Fruit fly (Drosophila melanogaster) whole organism, embryonic: ENCODE data around the gene a10.
A peak's percentile ranks its signal among the peaks of the same experiment; 100 is the strongest.

Experiments used
- B-H2 ChIP-seq: fragments of 200-800 bp; sonication (Bioruptor generic); optimal IDR thresholded peaks from 2 replicates; lab custom pipeline; 2018; ENCODE audit warnings: missing biosample characterization, mild to moderate bottlenecking, missing genetic modification characterization
- C15 ChIP-seq: fragments of 200-800 bp; sonication (Bioruptor generic); IDR thresholded peaks from 3 replicates; pipeline ENCODE4 v1.3.6; 2022; ENCODE audit warnings: missing biosample characterization, missing genetic modification characterization
- CG10979 ChIP-seq: fragments of 200-800 bp; sonication (Bioruptor generic); optimal IDR thresholded peaks from 2 replicates; lab custom pipeline; 2018; ENCODE audit warnings: missing biosample characterization, mild to moderate bottlenecking, missing genetic modification characterization, moderate library complexity
- CG11560 ChIP-seq: fragments of 200-800 bp; sonication (Bioruptor generic); IDR thresholded peaks from 3 replicates; pipeline ENCODE4 v1.3.6; 2022; ENCODE audit warnings: missing biosample characterization, missing genetic modification characterization
- CG11723 ChIP-seq: fragments of 200-800 bp; sonication (Bioruptor generic); optimal IDR thresholded peaks from 2 replicates; lab custom pipeline; 2017; ENCODE audit warnings: missing biosample characterization, mild to moderate bottlenecking, missing genetic modification characterization
- CG12659 ChIP-seq: fragments of 200-800 bp; sonication (Bioruptor generic); optimal IDR thresholded peaks from 3 replicates; lab custom pipeline; 2017; ENCODE audit warnings: mild to moderate bottlenecking, missing biosample characterization, missing genetic modification reagents, missing genetic modification characterization
- CG13424 ChIP-seq: fragments of 200-800 bp; sonication (Bioruptor generic); optimal IDR thresholded peaks from 2 replicates; lab custom pipeline; 2019; ENCODE audit warnings: missing biosample characterization, mild to moderate bottlenecking, missing genetic modification characterization, moderate library complexity
- CG1602 ChIP-seq: fragments of 200-800 bp; sonication (Bioruptor generic); optimal IDR thresholded peaks from 3 replicates; lab custom pipeline; 2016; ENCODE audit warnings: missing biosample characterization, missing genetic modification characterization
- CG18599 ChIP-seq: fragments of 200-800 bp; sonication (Bioruptor generic); optimal IDR thresholded peaks from 3 replicates; lab custom pipeline; 2017; ENCODE audit warnings: missing biosample characterization, missing genetic modification characterization, mild to moderate bottlenecking, moderate library complexity, missing genetic modification reagents
- CG18619 ChIP-seq: fragments of 200-800 bp; sonication (Bioruptor generic); optimal IDR thresholded peaks from 3 replicates; lab custom pipeline; 2017; ENCODE audit warnings: missing biosample characterization, mild to moderate bottlenecking, missing genetic modification characterization
- CG2116 ChIP-seq: fragments of 200-800 bp; sonication (Bioruptor generic); optimal IDR thresholded peaks from 3 replicates; lab custom pipeline; 2018; ENCODE audit warnings: missing biosample characterization, mild to moderate bottlenecking, missing genetic modification characterization
- CG30403 ChIP-seq: fragments of 200-800 bp; sonication (Bioruptor generic); optimal IDR thresholded peaks from 3 replicates; lab custom pipeline; 2016; ENCODE audit warnings: missing biosample characterization, missing genetic modification characterization
- CG3838 ChIP-seq: fragments of 200-800 bp; sonication (Bioruptor generic); optimal IDR thresholded peaks from 3 replicates; lab custom pipeline; 2016; ENCODE audit warnings: missing biosample characterization, missing genetic modification characterization
- CG3995 ChIP-seq: fragments of 200-800 bp; sonication (Bioruptor generic); optimal IDR thresholded peaks from 3 replicates; lab custom pipeline; 2016; ENCODE audit warnings: missing biosample characterization, missing genetic modification characterization
- CG6175 ChIP-seq: fragments of 200-800 bp; sonication (Bioruptor generic); IDR thresholded peaks from 3 replicates; pipeline ENCODE4 v1.3.6; 2022; ENCODE audit warnings: missing biosample characterization, missing genetic modification characterization
- Chrac-16 ChIP-seq: fragments of 200-800 bp; sonication (Bioruptor generic); optimal IDR thresholded peaks from 3 replicates; lab custom pipeline; 2016; ENCODE audit warnings: missing biosample characterization, missing genetic modification characterization
- Dbx ChIP-seq: fragments of 200-800 bp; sonication (Bioruptor generic); IDR thresholded peaks from 3 replicates; pipeline ENCODE4 v1.3.6; 2022; ENCODE audit warnings: missing biosample characterization, missing genetic modification characterization
- Dll ChIP-seq: fragments of 200-800 bp; sonication (Bioruptor generic); IDR thresholded peaks from 4 replicates; pipeline ENCODE4 v1.3.6; 2022; ENCODE audit warnings: missing biosample characterization, missing genetic modification characterization; ENCODE audit not compliant: partially characterized antibody
- Ets65A ChIP-seq: fragments of 200-800 bp; sonication (Bioruptor generic); peaks from one replicate; lab custom pipeline; 2016; ENCODE audit warnings: missing biosample characterization, missing genetic modification characterization
- Fer1 ChIP-seq: fragments of 200-800 bp; sonication (Bioruptor generic); optimal IDR thresholded peaks from 2 replicates; lab custom pipeline; 2017; ENCODE audit warnings: missing biosample characterization, mild to moderate bottlenecking, missing genetic modification characterization
- Gsc ChIP-seq: fragments of 200-800 bp; sonication (Bioruptor generic); IDR thresholded peaks from 2 replicates; pipeline ENCODE4 v1.3.6; 2022; ENCODE audit warnings: missing biosample characterization, missing genetic modification characterization
- MTF-1 ChIP-seq: fragments of 200-800 bp; sonication (Bioruptor generic); optimal IDR thresholded peaks from 2 replicates; lab custom pipeline; 2018; ENCODE audit warnings: missing biosample characterization, mild to moderate bottlenecking, missing genetic modification characterization, borderline replicate concordance
- Max ChIP-seq: fragments of 200-800 bp; sonication (Bioruptor generic); optimal IDR thresholded peaks from 2 replicates; lab custom pipeline; 2016; ENCODE audit warnings: missing biosample characterization, mild to moderate bottlenecking, missing genetic modification characterization
- Nf-YB ChIP-seq: fragments of 200-800 bp; sonication (Bioruptor generic); optimal IDR thresholded peaks from 3 replicates; lab custom pipeline; 2019; ENCODE audit warnings: missing biosample characterization, mild to moderate bottlenecking, missing genetic modification characterization, moderate library complexity
- Nf-YC ChIP-seq: fragments of 200-800 bp; optimal IDR thresholded peaks from 3 replicates; lab custom pipeline; 2019; ENCODE audit warnings: missing biosample characterization, mild to moderate bottlenecking, missing genetic modification characterization, moderate library complexity
- Oli ChIP-seq: fragments of 200-800 bp; sonication (Bioruptor generic); optimal IDR thresholded peaks from 2 replicates; lab custom pipeline; 2018; ENCODE audit warnings: missing biosample characterization, mild to moderate bottlenecking, missing genetic modification characterization, moderate library complexity
- Rfx ChIP-seq: fragments of 200-800 bp; sonication (Bioruptor generic); IDR thresholded peaks from 2 replicates; pipeline ENCODE4 v1.3.6; 2022; ENCODE audit warnings: missing biosample characterization, missing genetic modification characterization
- Six4 ChIP-seq: fragments of 200-800 bp; sonication (Bioruptor generic); optimal IDR thresholded peaks from 2 replicates; lab custom pipeline; 2016; ENCODE audit warnings: missing biosample characterization, missing genetic modification characterization
- ato ChIP-seq: fragments of 200-800 bp; sonication (Bioruptor generic); IDR thresholded peaks from 2 replicates; pipeline ENCODE4 v1.3.6; 2022; ENCODE audit warnings: missing biosample characterization, missing genetic modification characterization; ENCODE audit not compliant: partially characterized antibody
- bowl ChIP-seq: fragments of 200-800 bp; sonication (Bioruptor generic); IDR thresholded peaks from 2 replicates; pipeline ENCODE4 v1.3.6; 2022; ENCODE audit warnings: missing biosample characterization, missing genetic modification characterization
- chif ChIP-seq, 2 experiments: fragments of 200-800 bp; sonication (Bioruptor generic); optimal IDR thresholded peaks; 3 replicates each; lab custom pipeline; 2016; ENCODE audit warnings: missing biosample characterization in 2 of 2, missing genetic modification characterization in 2 of 2
- fd96Cb ChIP-seq: fragments of 200-800 bp; sonication (Bioruptor generic); optimal IDR thresholded peaks from 2 replicates; lab custom pipeline; 2018; ENCODE audit warnings: missing biosample characterization, mild to moderate bottlenecking, missing genetic modification characterization, moderate library complexity
- grau ChIP-seq: fragments of 200-800 bp; optimal IDR thresholded peaks from 3 replicates; lab custom pipeline; 2019; ENCODE audit warnings: missing biosample characterization, mild to moderate bottlenecking, missing genetic modification characterization, moderate library complexity
- klu ChIP-seq: fragments of 200-800 bp; sonication (Bioruptor generic); IDR thresholded peaks from 2 replicates; pipeline ENCODE4 v1.3.6; 2022; ENCODE audit warnings: missing biosample characterization, missing genetic modification characterization
- nom ChIP-seq: fragments of 200-800 bp; sonication (Bioruptor generic); optimal IDR thresholded peaks from 2 replicates; lab custom pipeline; 2017; ENCODE audit warnings: missing biosample characterization, missing genetic modification characterization, mild to moderate bottlenecking, moderate library complexity, missing genetic modification reagents
- org-1 ChIP-seq: fragments of 200-800 bp; sonication (Bioruptor generic); optimal IDR thresholded peaks from 2 replicates; lab custom pipeline; 2017; ENCODE audit warnings: missing biosample characterization, missing genetic modification characterization
- pan ChIP-seq, 4 experiments: fragments of >200 bp in 3 of 4; fragments of 200-800 bp in 1 of 4; sonication (Bioruptor generic) in 1 of 4; optimal IDR thresholded peaks in 3 of 4; IDR thresholded peaks in 1 of 4; 2 replicates each; pipeline versions ENCODE4 v1.3.6 to Lab custom; 2017 to 2022; ENCODE audit warnings: missing biosample characterization in 2 of 4, missing genetic modification characterization in 2 of 4, mixed read lengths in 1 of 4
- pb ChIP-seq: fragments of 200-800 bp; sonication (Bioruptor generic); optimal IDR thresholded peaks from 3 replicates; lab custom pipeline; 2016; ENCODE audit warnings: missing biosample characterization, missing genetic modification characterization
- shn ChIP-seq: fragments of 200-800 bp; sonication (Bioruptor generic); optimal IDR thresholded peaks from 3 replicates; lab custom pipeline; 2016; ENCODE audit warnings: missing biosample characterization, missing genetic modification characterization
- sim ChIP-seq: fragments of 200-800 bp; sonication (Bioruptor generic); IDR thresholded peaks from 2 replicates; pipeline ENCODE4 v1.3.6; 2022; ENCODE audit warnings: missing biosample characterization, missing genetic modification characterization
- sr ChIP-seq: fragments of 200-800 bp; sonication (Bioruptor generic); IDR thresholded peaks from 3 replicates; pipeline ENCODE4 v1.3.6; 2022; ENCODE audit warnings: missing biosample characterization, missing genetic modification characterization
- ttk ChIP-seq: fragments of 200-800 bp; sonication (Bioruptor generic); IDR thresholded peaks from 2 replicates; pipeline ENCODE4 v2.1.2; 2022; ENCODE audit warnings: missing biosample characterization, missing genetic modification characterization
- tup ChIP-seq: fragments of 200-800 bp; sonication (Bioruptor generic); optimal IDR thresholded peaks from 2 replicates; lab custom pipeline; 2016; ENCODE audit warnings: missing biosample characterization, mild to moderate bottlenecking, missing genetic modification characterization, moderate library complexity
- tx ChIP-seq: fragments of 200-800 bp; sonication (Bioruptor generic); optimal IDR thresholded peaks from 2 replicates; lab custom pipeline; 2016; ENCODE audit warnings: missing biosample characterization, missing genetic modification characterization
- wor ChIP-seq: fragments of 200-800 bp; sonication (Bioruptor generic); IDR thresholded peaks from 2 replicates; pipeline ENCODE4 v1.3.6; 2022; ENCODE audit warnings: missing biosample characterization, missing genetic modification characterization
- yki ChIP-seq: fragments of >200 bp; optimal IDR thresholded peaks from 3 replicates; lab custom pipeline; 2018

The a10 gene

dm6 chr3L:16987347-16987746, 36.2 kb downstream of the a10 start:
- TF ChIP-seq klu (GFP tag; lab: Robert Waterston, UW) (no peak), grau (no peak), pan (optimal IDR thresholded peaks at IDR 0.05; lab: Kevin White, UChicago) (no peak), pan (GFP tag; optimal IDR thresholded peaks at IDR 0.05 in 1 of 2, IDR thresholded peaks at IDR 0.05 in 1 of 2) (peak in 1 of 2 experiments; percentile 10)

- TF ChIP-seq Nf-YC (peak; percentile 54), tx (GFP tag; lab: Kevin White, UChicago) (peak; percentile 13), CG13424 (peak; percentile 58), ato (GFP tag; lab: Robert Waterston, UW) (no peak), shn (GFP tag; lab: Kevin White, UChicago) (peak; percentile 38), yki (lab: Kevin White, UChicago) (no peak), Fer1 (no peak), MTF-1 (GFP tag; lab: Kevin White, UChicago) (peak; percentile 0), CG2116 (GFP tag; lab: Kevin White, UChicago) (peak; percentile 9), Nf-YB (peak; percentile 35), Ets65A (GFP tag; lab: Kevin White, UChicago) (peak; percentile 86), CG3838 (no peak), Max (GFP tag; lab: Kevin White, UChicago) (peak; percentile 53), Oli (tag; lab: Kevin White, UChicago) (peak; percentile 75), CG1602 (GFP tag; lab: Kevin White, UChicago) (peak; percentile 57), Dbx (peak; percentile 46; the same call in 1 of the 3 replicates), CG11723 (peak; percentile 1), Rfx (peak; percentile 71), B-H2 (no peak), wor (no peak), Six4 (GFP tag; lab: Kevin White, UChicago) (peak; percentile 5), Dll (GFP tag; lab: Robert Waterston, UW) (peak; percentile 32; the same call in 2 of the 4 replicates), sr (0 out of 3 replicates have a peak, but pooled peaks have one; percentile 22), CG3995 (GFP tag; lab: Kevin White, UChicago) (no peak), CG18619 (GFP tag; lab: Kevin White, UChicago) (peak; percentile 66), CG10979 (tag; lab: Kevin White, UChicago) (peak; percentile 47), chif (GFP tag; optimal IDR thresholded peaks at IDR 0.05; lab: Kevin White, UChicago) (peak in 1 of 2 experiments; percentile 39), bowl (peak; percentile 14; the same call in 1 of the 2 replicates), C15 (GFP tag; lab: Robert Waterston, UW) (0 out of 3 replicates have a peak, but pooled peaks have one; percentile 13), nom (GFP tag; lab: Kevin White, UChicago) (peak; percentile 60), CG30403 (GFP tag; lab: Kevin White, UChicago) (peak; percentile 77), ttk (GFP tag; lab: Robert Waterston, UW) (no peak), CG18599 (peak; percentile 27), CG12659 (GFP tag; lab: Kevin White, UChicago) (peak; percentile 30), sim (GFP tag; lab: Robert Waterston, UW) (no peak), Gsc (no peak), tup (GFP tag; lab: Kevin White, UChicago) (no peak), Chrac-16 (GFP tag; lab: Kevin White, UChicago) (peak; percentile 29), pb (GFP tag; lab: Kevin White, UChicago) (no peak), org-1 (peak; percentile 5), CG11560 (no peak), CG6175 (GFP tag; lab: Robert Waterston, UW) (0 out of 3 replicates have a peak, but pooled peaks have one; percentile 30), fd96Cb (peak; percentile 54)
These were observed 37.2 kb downstream of the a10 start for dm6 chr3L:16986062-16987013.
